Worm (Caenorhabditis elegans) whole organism, L3 larva: ENCODE data around the gene fbxa-171.
"Not testable (repeated sequence)": the region's sequence is repeated elsewhere in the genome, so short reads cannot be mapped to it uniquely, and the experiment has no call there.

ENCODE experiments used
- R02D3.7 ChIP-seq: fragments of 150-350 bp; optimal IDR thresholded peaks from 2 replicates; lab custom pipeline; 2014; ENCODE audit warnings: missing biosample characterization, missing genetic modification characterization
- aly-2 ChIP-seq: fragments of 150-350 bp; optimal IDR thresholded peaks from 2 replicates; lab custom pipeline; 2014; ENCODE audit warnings: missing biosample characterization, missing genetic modification characterization
- jun-1 ChIP-seq: fragments of 150-350 bp; optimal IDR thresholded peaks from 2 replicates; lab custom pipeline; 2014; ENCODE audit warnings: missing biosample characterization, missing genetic modification reagents, missing genetic modification characterization
- unc-62 ChIP-seq: fragments of 150-350 bp; sonication (generic microtip); optimal IDR thresholded peaks from 4 replicates; lab custom pipeline; 2014; ENCODE audit warnings: missing biosample characterization, missing genetic modification reagents, missing genetic modification characterization

DNA sequence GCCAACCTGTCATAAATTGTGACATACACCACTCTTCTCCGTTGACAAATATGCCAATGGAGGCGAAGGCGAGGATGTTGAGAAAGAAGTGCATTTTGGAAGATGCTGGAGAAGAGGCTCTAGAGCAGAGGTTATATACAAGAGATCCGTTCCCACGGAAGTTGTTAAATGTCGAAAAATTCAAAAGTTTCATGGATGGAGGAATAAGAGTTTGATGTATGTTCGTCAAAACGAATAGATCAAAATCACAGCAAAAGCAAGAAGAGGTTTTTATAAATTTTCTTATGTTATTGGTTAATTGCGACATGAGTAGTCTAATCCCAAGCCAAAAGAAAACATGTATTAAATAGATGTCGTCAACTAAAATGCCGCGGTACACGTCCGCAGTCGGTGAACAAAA, 44.7 kb upstream of the fbxa-171 start, which contains the start of gene Y6G8.15:
- TF ChIP-seq R02D3.7; unc-62 (GFP tag; lab: Kevin White, UChicago); jun-1; aly-2 (tag; lab: Kevin White, UChicago): not testable (repeated sequence)
